Fruit fly (Drosophila melanogaster) whole organism, embryonic: Measurements from ENCODE around the gene CG4949.
A peak's percentile ranks its signal among the peaks of the same experiment; 100 is the strongest.

Source experiments
- Atf-2 ChIP-seq: fragments of 200-800 bp; sonication (Bioruptor generic); optimal IDR thresholded peaks from 2 replicates; lab custom pipeline; 2016; ENCODE audit warnings: missing biosample characterization, missing genetic modification characterization
- Awh ChIP-seq: fragments of 200-800 bp; sonication (Bioruptor generic); IDR thresholded peaks from 2 replicates; pipeline ENCODE4, ENCODE4 v1.3.6; 2022; ENCODE audit warnings: missing biosample characterization, missing genetic modification characterization
- C15 ChIP-seq: fragments of 200-800 bp; sonication (Bioruptor generic); IDR thresholded peaks from 3 replicates; pipeline ENCODE4 v1.3.6; 2022; ENCODE audit warnings: missing biosample characterization, missing genetic modification characterization
- CG10959 ChIP-seq: fragments of 200-800 bp; sonication (Bioruptor generic); IDR thresholded peaks from 2 replicates; pipeline ENCODE4 v1.3.6; 2022; ENCODE audit warnings: missing biosample characterization, missing genetic modification characterization
- CG12391 ChIP-seq: fragments of 200-800 bp; sonication (Bioruptor generic); optimal IDR thresholded peaks from 3 replicates; lab custom pipeline; 2018; ENCODE audit warnings: missing biosample characterization, mild to moderate bottlenecking, missing genetic modification characterization, moderate library complexity
- CG14050 ChIP-seq: fragments of 200-800 bp; sonication (Bioruptor generic); IDR thresholded peaks from 3 replicates; pipeline ENCODE4 v1.3.6; 2022; ENCODE audit warnings: missing biosample characterization, missing genetic modification characterization
- CG15011 ChIP-seq: fragments of 200-800 bp; sonication (Bioruptor generic); optimal IDR thresholded peaks from 3 replicates; lab custom pipeline; 2018; ENCODE audit warnings: missing biosample characterization, mild to moderate bottlenecking, missing genetic modification characterization
- CG15696 ChIP-seq: fragments of 200-800 bp; sonication (Bioruptor generic); optimal IDR thresholded peaks from 2 replicates; lab custom pipeline; 2019; ENCODE audit warnings: missing biosample characterization, mild to moderate bottlenecking, missing genetic modification characterization, moderate library complexity
- CG17385 ChIP-seq: fragments of 200-800 bp; sonication (Bioruptor generic); optimal IDR thresholded peaks from 3 replicates; lab custom pipeline; 2018; ENCODE audit warnings: missing biosample characterization, mild to moderate bottlenecking, missing genetic modification characterization
- CG3065 ChIP-seq: fragments of 200-800 bp; sonication (Bioruptor generic); optimal IDR thresholded peaks from 2 replicates; lab custom pipeline; 2016; ENCODE audit warnings: missing biosample characterization, missing genetic modification characterization
- CG32532 ChIP-seq: fragments of 200-800 bp; sonication (Bioruptor generic); IDR thresholded peaks from 2 replicates; pipeline ENCODE4 v1.3.6; 2022; ENCODE audit warnings: missing biosample characterization, missing genetic modification characterization
- CG32767 ChIP-seq: fragments of 200-800 bp; sonication (Bioruptor generic); IDR thresholded peaks from 2 replicates; pipeline ENCODE4 v1.3.6; 2022; ENCODE audit warnings: missing biosample characterization, missing genetic modification characterization
- CG32772 ChIP-seq: fragments of 200-800 bp; sonication (Bioruptor generic); IDR thresholded peaks from 2 replicates; pipeline ENCODE4 v1.3.6; 2022; ENCODE audit warnings: missing biosample characterization, missing genetic modification characterization
- CG3407 ChIP-seq: fragments of 200-800 bp; sonication (Bioruptor generic); optimal IDR thresholded peaks from 2 replicates; lab custom pipeline; 2018; ENCODE audit warnings: missing biosample characterization, mild to moderate bottlenecking, missing genetic modification characterization
- CG34422 ChIP-seq: fragments of 200-800 bp; sonication (Bioruptor generic); IDR thresholded peaks from 3 replicates; pipeline ENCODE4 v1.3.6; 2022; ENCODE audit warnings: missing biosample characterization, missing genetic modification characterization
- CG4328 ChIP-seq: fragments of 200-800 bp; sonication (Bioruptor generic); optimal IDR thresholded peaks from 3 replicates; lab custom pipeline; 2017; ENCODE audit warnings: missing biosample characterization, missing genetic modification reagents, missing genetic modification characterization
- CG4617 ChIP-seq: fragments of 200-800 bp; sonication (Bioruptor generic); optimal IDR thresholded peaks from 3 replicates; lab custom pipeline; 2016; ENCODE audit warnings: missing biosample characterization, missing genetic modification characterization, borderline replicate concordance
- CG4707 ChIP-seq: fragments of 200-800 bp; sonication (Bioruptor generic); optimal IDR thresholded peaks from 2 replicates; lab custom pipeline; 2018; ENCODE audit warnings: missing biosample characterization, mild to moderate bottlenecking, missing genetic modification characterization, moderate library complexity
- CG4820 ChIP-seq: fragments of 200-800 bp; sonication (Bioruptor generic); optimal IDR thresholded peaks from 3 replicates; lab custom pipeline; 2016; ENCODE audit warnings: missing biosample characterization, missing genetic modification characterization
- CG4854 ChIP-seq: fragments of 200-800 bp; sonication (Bioruptor generic); optimal IDR thresholded peaks from 2 replicates; lab custom pipeline; 2016; ENCODE audit warnings: missing biosample characterization, missing genetic modification characterization, inconsistent platforms
- CG6813 ChIP-seq: fragments of 200-800 bp; sonication (Bioruptor generic); optimal IDR thresholded peaks from 2 replicates; lab custom pipeline; 2017; ENCODE audit warnings: missing biosample characterization, missing genetic modification characterization, mild to moderate bottlenecking, moderate library complexity, missing genetic modification reagents
- CG9727 ChIP-seq: fragments of 200-800 bp; sonication (Bioruptor generic); optimal IDR thresholded peaks from 3 replicates; lab custom pipeline; 2017; ENCODE audit warnings: missing biosample characterization, mild to moderate bottlenecking, missing genetic modification characterization
- CTCF ChIP-seq: fragments of 200-800 bp; sonication (Bioruptor generic); optimal IDR thresholded peaks from 2 replicates; lab custom pipeline; 2017; ENCODE audit warnings: missing biosample characterization, mild to moderate bottlenecking, missing genetic modification characterization, moderate library complexity
- CrebB ChIP-seq: fragments of 200-800 bp; sonication (Bioruptor generic); optimal IDR thresholded peaks from 3 replicates; lab custom pipeline; 2018; ENCODE audit warnings: missing biosample characterization, mild to moderate bottlenecking, missing genetic modification characterization
- D ChIP-seq, 2 experiments: fragments of 200-800 bp in 1 of 2; fragments of >200 bp in 1 of 2; sonication (Bioruptor generic) in 1 of 2; optimal IDR thresholded peaks; 2 replicates in 1 of 2; 3 replicates in 1 of 2; lab custom pipeline; 2017; ENCODE audit warnings: mild to moderate bottlenecking in 1 of 2, missing biosample characterization in 1 of 2, missing genetic modification characterization in 1 of 2, missing genetic modification reagents in 1 of 2
- Fer1 ChIP-seq: fragments of 200-800 bp; sonication (Bioruptor generic); optimal IDR thresholded peaks from 2 replicates; lab custom pipeline; 2017; ENCODE audit warnings: missing biosample characterization, mild to moderate bottlenecking, missing genetic modification characterization
- Fer2 ChIP-seq: fragments of 200-800 bp; sonication (Bioruptor generic); optimal IDR thresholded peaks from 2 replicates; lab custom pipeline; 2018; ENCODE audit warnings: missing biosample characterization, mild to moderate bottlenecking, missing genetic modification characterization, moderate library complexity
- Hand ChIP-seq: fragments of 200-800 bp; sonication (Bioruptor generic); optimal IDR thresholded peaks from 2 replicates; lab custom pipeline; 2017; ENCODE audit warnings: mild to moderate bottlenecking, missing biosample characterization, missing genetic modification reagents, missing genetic modification characterization
- HmgZ ChIP-seq: fragments of 200-800 bp; sonication (Bioruptor generic); optimal IDR thresholded peaks from 2 replicates; lab custom pipeline; 2018; ENCODE audit warnings: missing biosample characterization, mild to moderate bottlenecking, missing genetic modification characterization
- Mad ChIP-seq: fragments of 200-800 bp; sonication (Bioruptor generic); optimal IDR thresholded peaks from 2 replicates; lab custom pipeline; 2016; ENCODE audit warnings: missing biosample characterization, missing genetic modification characterization
- NK7.1 ChIP-seq: fragments of 200-800 bp; sonication (Bioruptor generic); optimal IDR thresholded peaks from 3 replicates; lab custom pipeline; 2016; ENCODE audit warnings: missing biosample characterization, missing genetic modification characterization
- YL-1 ChIP-seq: fragments of 200-800 bp; sonication (Bioruptor generic); optimal IDR thresholded peaks from 3 replicates; lab custom pipeline; 2017; ENCODE audit warnings: missing biosample characterization, mild to moderate bottlenecking, missing genetic modification characterization
- bab2 ChIP-seq: fragments of 200-800 bp; sonication (Bioruptor generic); optimal IDR thresholded peaks from 2 replicates; lab custom pipeline; 2016; ENCODE audit warnings: missing biosample characterization, missing genetic modification characterization
- bcd ChIP-seq: fragments of 200-800 bp; sonication (Bioruptor generic); optimal IDR thresholded peaks from 2 replicates; lab custom pipeline; 2017; ENCODE audit warnings: missing biosample characterization, mild to moderate bottlenecking, missing genetic modification characterization
- caup ChIP-seq: fragments of 200-800 bp; sonication (Bioruptor generic); optimal IDR thresholded peaks from 3 replicates; lab custom pipeline; 2017; ENCODE audit warnings: missing biosample characterization, mild to moderate bottlenecking, missing genetic modification characterization, moderate library complexity; ENCODE audit not compliant: severe bottlenecking
- disco-r ChIP-seq: fragments of 200-800 bp; sonication (Bioruptor generic); optimal IDR thresholded peaks from 2 replicates; lab custom pipeline; 2016; ENCODE audit warnings: missing biosample characterization, missing genetic modification characterization
- dysf ChIP-seq: fragments of 200-800 bp; sonication (Bioruptor generic); IDR thresholded peaks from 3 replicates; pipeline ENCODE4 v1.3.6; 2022; ENCODE audit warnings: missing biosample characterization, missing genetic modification characterization
- gcm2 ChIP-seq: fragments of 200-800 bp; sonication (Bioruptor generic); optimal IDR thresholded peaks from 2 replicates; lab custom pipeline; 2016; ENCODE audit warnings: missing biosample characterization, missing genetic modification characterization
- gsb ChIP-seq: fragments of 200-800 bp; sonication (Bioruptor generic); IDR thresholded peaks from 2 replicates; pipeline ENCODE4 v1.3.6; 2022; ENCODE audit warnings: missing biosample characterization, missing genetic modification characterization
- ham ChIP-seq: fragments of 200-800 bp; sonication (Bioruptor generic); IDR thresholded peaks from 2 replicates; pipeline ENCODE4 v1.3.6; 2022; ENCODE audit warnings: missing biosample characterization, missing genetic modification characterization
- inv ChIP-seq: fragments of 200-800 bp; sonication (Bioruptor generic); IDR thresholded peaks from 2 replicates; pipeline ENCODE4 v1.3.6; 2022; ENCODE audit warnings: missing biosample characterization, missing genetic modification characterization; ENCODE audit not compliant: partially characterized antibody
- onecut ChIP-seq: fragments of 200-800 bp; sonication (Bioruptor generic); IDR thresholded peaks from 2 replicates; pipeline ENCODE4 v1.3.6; 2022; ENCODE audit warnings: missing biosample characterization, missing genetic modification characterization
- salm ChIP-seq: fragments of 200-800 bp; sonication (Bioruptor generic); optimal IDR thresholded peaks from 2 replicates; lab custom pipeline; 2018; ENCODE audit warnings: missing biosample characterization, mild to moderate bottlenecking, missing genetic modification characterization
- sd ChIP-seq: fragments of 200-800 bp; sonication (Bioruptor generic); optimal IDR thresholded peaks from 3 replicates; lab custom pipeline; 2018; ENCODE audit warnings: missing biosample characterization, mild to moderate bottlenecking, missing genetic modification characterization, moderate library complexity
- sim ChIP-seq: fragments of 200-800 bp; sonication (Bioruptor generic); IDR thresholded peaks from 2 replicates; pipeline ENCODE4 v1.3.6; 2022; ENCODE audit warnings: missing biosample characterization, missing genetic modification characterization
- slou ChIP-seq: fragments of 200-800 bp; sonication (Bioruptor generic); optimal IDR thresholded peaks from 3 replicates; lab custom pipeline; 2016; ENCODE audit warnings: missing biosample characterization, missing genetic modification characterization
- unpg ChIP-seq: fragments of 200-800 bp; sonication (Bioruptor generic); optimal IDR thresholded peaks from 3 replicates; lab custom pipeline; 2018; ENCODE audit warnings: missing biosample characterization, mild to moderate bottlenecking, missing genetic modification characterization, moderate library complexity
- wor ChIP-seq: fragments of 200-800 bp; sonication (Bioruptor generic); IDR thresholded peaks from 2 replicates; pipeline ENCODE4 v1.3.6; 2022; ENCODE audit warnings: missing biosample characterization, missing genetic modification characterization
- zfh1 ChIP-seq: fragments of 200-800 bp; sonication (Bioruptor generic); IDR thresholded peaks from 3 replicates; pipeline ENCODE4 v1.3.6; 2022; ENCODE audit warnings: missing biosample characterization, missing genetic modification characterization

The CG4949 gene

dm6 chrX:17129733-17130466 is 51.3 kb downstream of the CG4949 start (continued):
- TF ChIP-seq CG14050: peak; percentile 69; the same call in 2 of the 3 replicates
- no peak for TF ChIP-seq CTCF (GFP tag; lab: Kevin White, UChicago)
- peak; percentile 84 for TF ChIP-seq dysf (GFP tag; lab: Robert Waterston, UW)
- peak; percentile 19 for TF ChIP-seq CrebB (tag; lab: Kevin White, UChicago)
- TF ChIP-seq ham (GFP tag; lab: Robert Waterston, UW): no peak
- peak; percentile 46 for TF ChIP-seq YL-1 (GFP tag; lab: Kevin White, UChicago)
- peak; percentile 70 for TF ChIP-seq wor (GFP tag; lab: Robert Waterston, UW)
- peak; percentile 50 for TF ChIP-seq CG4820 (GFP tag; lab: Kevin White, UChicago)
- peak; percentile 48 for TF ChIP-seq Hand (GFP tag; lab: Kevin White, UChicago)
- TF ChIP-seq bcd: peak; percentile 76
- TF ChIP-seq zfh1 (GFP tag; lab: Robert Waterston, UW): peak; percentile 81
- TF ChIP-seq salm (tag; lab: Kevin White, UChicago): peak; percentile 71
- TF ChIP-seq HmgZ (tag; lab: Kevin White, UChicago): peak; percentile 56
- peak; percentile 70 for TF ChIP-seq slou (GFP tag; lab: Kevin White, UChicago)
- peak; percentile 84 for TF ChIP-seq CG6813
- 0 out of 3 replicates have a peak, but pooled peaks have one; percentile 7 for TF ChIP-seq C15 (GFP tag; lab: Robert Waterston, UW)
- TF ChIP-seq CG32772 (GFP tag; lab: Robert Waterston, UW): peak; percentile 72
- TF ChIP-seq CG12391 (tag; lab: Kevin White, UChicago): peak; percentile 89
- TF ChIP-seq sim (GFP tag; lab: Robert Waterston, UW): no peak
- peak; percentile 37 for TF ChIP-seq disco-r
- peak; percentile 74 for TF ChIP-seq Awh (GFP tag; lab: Robert Waterston, UW)
- TF ChIP-seq CG4707 (GFP tag; lab: Kevin White, UChicago): peak; percentile 8
- TF ChIP-seq CG3065 (GFP tag; lab: Kevin White, UChicago): peak; percentile 22
- peak; percentile 63 for TF ChIP-seq sd
- TF ChIP-seq inv (GFP tag; lab: Robert Waterston, UW): no peak
- TF ChIP-seq CG4328 (GFP tag; lab: Kevin White, UChicago): peak; percentile 75
- no peak for TF ChIP-seq Mad (GFP tag; lab: Kevin White, UChicago)
- peak; percentile 87 for TF ChIP-seq unpg
- peak; percentile 29 for TF ChIP-seq CG15011 (GFP tag; lab: Kevin White, UChicago)
- TF ChIP-seq CG9727 (GFP tag; lab: Kevin White, UChicago): peak; percentile 84
- peak; percentile 77 for TF ChIP-seq caup
- TF ChIP-seq CG17385: peak; percentile 84
- peak; percentile 82 for TF ChIP-seq CG32767 (GFP tag; lab: Robert Waterston, UW)
- no peak for TF ChIP-seq D (optimal IDR thresholded peaks at IDR 0.05; lab: Kevin White, UChicago)
- TF ChIP-seq D (GFP tag; optimal IDR thresholded peaks at IDR 0.05; lab: Kevin White, UChicago): peak; percentile 65
- peak; percentile 89 for TF ChIP-seq Fer1 (GFP tag; lab: Kevin White, UChicago)
- TF ChIP-seq CG15696 (tag; lab: Kevin White, UChicago): peak; percentile 39
- TF ChIP-seq CG32532 (GFP tag; lab: Robert Waterston, UW): peak; percentile 75
- peak; percentile 35 for TF ChIP-seq onecut (GFP tag; lab: Robert Waterston, UW)
- peak; percentile 17 for TF ChIP-seq bab2 (GFP tag; lab: Kevin White, UChicago)
- no peak for TF ChIP-seq gcm2 (GFP tag; lab: Kevin White, UChicago)
- peak; percentile 67; the same call in 1 of the 2 replicates for TF ChIP-seq gsb (GFP tag; lab: Robert Waterston, UW)
- TF ChIP-seq CG34422 (GFP tag; lab: Robert Waterston, UW): peak; percentile 81
- peak; percentile 43 for TF ChIP-seq NK7.1 (GFP tag; lab: Kevin White, UChicago)
- TF ChIP-seq CG4854 (GFP tag; lab: Kevin White, UChicago): peak; percentile 11
- TF ChIP-seq Fer2 (tag; lab: Kevin White, UChicago): peak; percentile 53
- TF ChIP-seq CG10959: peak; percentile 44
- peak; percentile 70 for TF ChIP-seq CG3407 (GFP tag; lab: Kevin White, UChicago)
- TF ChIP-seq CG4617 (GFP tag; lab: Kevin White, UChicago): peak; percentile 8
- TF ChIP-seq Atf-2: no peak
